Fruit fly (Drosophila melanogaster): ENCODE measurements around the gene CG3544.

DNA sequence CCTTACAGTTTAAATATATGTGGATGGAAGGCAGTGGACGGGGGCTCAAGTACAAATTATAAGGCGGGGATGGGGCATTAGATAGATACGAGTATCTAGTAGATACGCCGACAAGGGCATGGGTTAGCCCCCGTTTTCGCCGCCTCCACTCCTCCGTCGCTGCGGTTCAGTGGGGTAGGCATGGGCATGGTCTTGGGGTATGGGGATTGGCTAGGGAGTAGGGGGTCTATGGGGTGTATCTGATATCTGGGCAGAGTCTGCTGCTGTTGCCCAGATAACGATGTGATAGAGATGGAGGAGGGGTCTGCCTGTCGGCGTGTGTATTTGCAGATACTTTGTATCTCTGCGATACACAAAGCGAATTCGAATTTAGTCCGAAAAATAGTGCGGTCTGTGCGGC, 5.8 kb downstream of the CG3544 start:
- TF ChIP-seq psq (optimal IDR thresholded peaks at IDR 0.05) (no peak), ttk (optimal IDR thresholded peaks at IDR 0.05) (no peak), h (optimal IDR thresholded peaks at IDR 0.05) (no peak)
